Fruit fly (Drosophila melanogaster) whole organism, embryonic: ENCODE results near the gene beat-IIa.

Source experiments
- Aef1 ChIP-seq: fragments of 200-800 bp; sonication (Bioruptor generic); IDR thresholded peaks from 3 replicates; pipeline ENCODE4 v1.3.6; 2022; ENCODE audit warnings: missing biosample characterization, missing genetic modification characterization
- Atf3 ChIP-seq: fragments of 200-800 bp; sonication (Bioruptor generic); optimal IDR thresholded peaks from 3 replicates; lab custom pipeline; 2016; ENCODE audit warnings: missing biosample characterization, missing genetic modification characterization
- Bdp1 ChIP-seq: fragments of 200-800 bp; sonication (Bioruptor generic); optimal IDR thresholded peaks from 3 replicates; lab custom pipeline; 2016; ENCODE audit warnings: missing biosample characterization, missing genetic modification characterization
- CG11504 ChIP-seq: fragments of 200-800 bp; sonication (Bioruptor generic); optimal IDR thresholded peaks from 3 replicates; lab custom pipeline; 2019; ENCODE audit warnings: missing biosample characterization, mild to moderate bottlenecking, missing genetic modification characterization, moderate library complexity
- CG12236 ChIP-seq: fragments of 200-800 bp; sonication (Bioruptor generic); optimal IDR thresholded peaks from 2 replicates; lab custom pipeline; 2016; ENCODE audit warnings: missing biosample characterization, missing genetic modification characterization
- CG1233 ChIP-seq: fragments of 200-800 bp; sonication (Bioruptor generic); optimal IDR thresholded peaks from 4 replicates; lab custom pipeline; 2018; ENCODE audit warnings: missing biosample characterization, mild to moderate bottlenecking, missing genetic modification characterization
- CG12659 ChIP-seq: fragments of 200-800 bp; sonication (Bioruptor generic); optimal IDR thresholded peaks from 3 replicates; lab custom pipeline; 2017; ENCODE audit warnings: mild to moderate bottlenecking, missing biosample characterization, missing genetic modification reagents, missing genetic modification characterization
- CG12769 ChIP-seq: fragments of 200-800 bp; sonication (Bioruptor generic); optimal IDR thresholded peaks from 2 replicates; lab custom pipeline; 2019; ENCODE audit warnings: missing biosample characterization, mild to moderate bottlenecking, missing genetic modification characterization, moderate library complexity
- CG15514 ChIP-seq: fragments of 200-800 bp; sonication (Bioruptor generic); optimal IDR thresholded peaks from 3 replicates; lab custom pipeline; 2017; ENCODE audit warnings: missing biosample characterization, missing genetic modification characterization, mild to moderate bottlenecking, moderate library complexity, missing genetic modification reagents
- CG30431 ChIP-seq: fragments of 200-800 bp; sonication (Bioruptor generic); optimal IDR thresholded peaks from 2 replicates; lab custom pipeline; 2017; ENCODE audit warnings: missing biosample characterization, missing genetic modification characterization
- CG32772 ChIP-seq: fragments of 200-800 bp; sonication (Bioruptor generic); IDR thresholded peaks from 2 replicates; pipeline ENCODE4 v1.3.6; 2022; ENCODE audit warnings: missing biosample characterization, missing genetic modification characterization
- CG4617 ChIP-seq: fragments of 200-800 bp; sonication (Bioruptor generic); optimal IDR thresholded peaks from 3 replicates; lab custom pipeline; 2016; ENCODE audit warnings: missing biosample characterization, missing genetic modification characterization, borderline replicate concordance
- CG4730 ChIP-seq: fragments of 200-800 bp; sonication (Bioruptor generic); IDR thresholded peaks from 2 replicates; pipeline ENCODE4 v1.3.6; 2022; ENCODE audit warnings: missing biosample characterization, missing genetic modification characterization
- CG6654 ChIP-seq: fragments of 200-800 bp; sonication (Bioruptor generic); optimal IDR thresholded peaks from 2 replicates; lab custom pipeline; 2017; ENCODE audit warnings: missing biosample characterization, mild to moderate bottlenecking, missing genetic modification characterization
- CG6683 ChIP-seq: fragments of 200-800 bp; sonication (Bioruptor generic); optimal IDR thresholded peaks from 2 replicates; lab custom pipeline; 2017; ENCODE audit warnings: missing biosample characterization, mild to moderate bottlenecking, missing genetic modification characterization, missing genetic modification reagents
- CG6765 ChIP-seq: fragments of 200-800 bp; sonication (Bioruptor generic); optimal IDR thresholded peaks from 3 replicates; lab custom pipeline; 2017; ENCODE audit warnings: missing biosample characterization, mild to moderate bottlenecking, missing genetic modification characterization
- CG6791 ChIP-seq: fragments of 200-800 bp; sonication (Bioruptor generic); IDR thresholded peaks from 3 replicates; pipeline ENCODE4 v1.3.6; 2022; ENCODE audit warnings: missing biosample characterization, missing genetic modification characterization; ENCODE audit not compliant: partially characterized antibody
- CG8359 ChIP-seq: fragments of 200-800 bp; sonication (Bioruptor generic); optimal IDR thresholded peaks from 2 replicates; lab custom pipeline; 2017; ENCODE audit warnings: missing biosample characterization, mild to moderate bottlenecking, missing genetic modification characterization, borderline replicate concordance
- CG8944 ChIP-seq: fragments of 200-800 bp; sonication (Bioruptor generic); optimal IDR thresholded peaks from 3 replicates; lab custom pipeline; 2016; ENCODE audit warnings: missing biosample characterization, missing genetic modification characterization
- CTCF ChIP-seq: fragments of 200-800 bp; sonication (Bioruptor generic); optimal IDR thresholded peaks from 2 replicates; lab custom pipeline; 2017; ENCODE audit warnings: missing biosample characterization, mild to moderate bottlenecking, missing genetic modification characterization, moderate library complexity
- HLH3B ChIP-seq: fragments of 200-800 bp; sonication (Bioruptor generic); IDR thresholded peaks from 2 replicates; pipeline ENCODE4 v1.3.6; 2022; ENCODE audit warnings: missing biosample characterization, missing genetic modification characterization
- HLHmδ ChIP-seq: fragments of 200-800 bp; sonication (Bioruptor generic); optimal IDR thresholded peaks from 2 replicates; lab custom pipeline; 2018; ENCODE audit warnings: missing biosample characterization, mild to moderate bottlenecking, missing genetic modification characterization, moderate library complexity
- Hmr ChIP-seq: fragments of 200-800 bp; sonication (Bioruptor generic); optimal IDR thresholded peaks from 3 replicates; lab custom pipeline; 2017; ENCODE audit warnings: mild to moderate bottlenecking, missing biosample characterization, missing genetic modification reagents, missing genetic modification characterization
- Hr78 ChIP-seq, 2 experiments: fragments of 200-800 bp in 1 of 2; fragments of >200 bp in 1 of 2; sonication (Bioruptor generic) in 1 of 2; optimal IDR thresholded peaks; 2 replicates each; lab custom pipeline; 2017 to 2019; ENCODE audit warnings: missing biosample characterization in 2 of 2, missing genetic modification characterization in 2 of 2, mild to moderate bottlenecking in 1 of 2, moderate library complexity in 1 of 2
- Hsf ChIP-seq: fragments of 200-800 bp; sonication (Bioruptor generic); optimal IDR thresholded peaks from 3 replicates; lab custom pipeline; 2016; ENCODE audit warnings: missing biosample characterization, missing genetic modification characterization
- Poxn ChIP-seq: fragments of 200-800 bp; sonication (Bioruptor generic); IDR thresholded peaks from 2 replicates; pipeline ENCODE4 v1.3.6; 2022; ENCODE audit warnings: missing biosample characterization, missing genetic modification characterization
- Rfx ChIP-seq: fragments of 200-800 bp; sonication (Bioruptor generic); IDR thresholded peaks from 2 replicates; pipeline ENCODE4 v1.3.6; 2022; ENCODE audit warnings: missing biosample characterization, missing genetic modification characterization
- Six4 ChIP-seq: fragments of 200-800 bp; sonication (Bioruptor generic); optimal IDR thresholded peaks from 2 replicates; lab custom pipeline; 2016; ENCODE audit warnings: missing biosample characterization, missing genetic modification characterization
- Ssrp ChIP-seq: fragments of 200-800 bp; sonication (Bioruptor generic); optimal IDR thresholded peaks from 2 replicates; lab custom pipeline; 2018; ENCODE audit warnings: missing biosample characterization, mild to moderate bottlenecking, missing genetic modification characterization, moderate library complexity
- abd-A ChIP-seq: fragments of 200-800 bp; sonication (Bioruptor generic); optimal IDR thresholded peaks from 3 replicates; lab custom pipeline; 2019; ENCODE audit warnings: missing biosample characterization, mild to moderate bottlenecking, missing genetic modification characterization, moderate library complexity
- amos ChIP-seq: fragments of 200-800 bp; sonication (Bioruptor generic); IDR thresholded peaks from 2 replicates; pipeline ENCODE4 v1.3.6; 2022; ENCODE audit warnings: missing biosample characterization, missing genetic modification characterization; ENCODE audit not compliant: partially characterized antibody
- ash1 ChIP-seq: fragments of 200-800 bp; sonication (Bioruptor generic); optimal IDR thresholded peaks from 2 replicates; lab custom pipeline; 2018; ENCODE audit warnings: missing biosample characterization, mild to moderate bottlenecking, missing genetic modification characterization
- ci ChIP-seq: fragments of 200-800 bp; sonication (Bioruptor generic); IDR thresholded peaks from 3 replicates; pipeline ENCODE4 v1.3.6; 2022; ENCODE audit warnings: missing biosample characterization, missing genetic modification characterization
- croc ChIP-seq: fragments of 200-800 bp; sonication (Bioruptor generic); conservative IDR thresholded peaks from 3 replicates; pipeline ENCODE4 v1.3.6; 2022; ENCODE audit warnings: missing biosample characterization, missing genetic modification characterization
- emc ChIP-seq: fragments of 200-800 bp; sonication (Bioruptor generic); optimal IDR thresholded peaks from 2 replicates; lab custom pipeline; 2016; ENCODE audit warnings: missing biosample characterization, missing genetic modification characterization
- exex ChIP-seq: fragments of 200-800 bp; sonication (Bioruptor generic); optimal IDR thresholded peaks from 4 replicates; lab custom pipeline; 2018; ENCODE audit warnings: missing biosample characterization, mild to moderate bottlenecking, missing genetic modification characterization, moderate library complexity
- gcm ChIP-seq: fragments of 200-800 bp; sonication (Bioruptor generic); optimal IDR thresholded peaks from 2 replicates; lab custom pipeline; 2019; ENCODE audit warnings: missing biosample characterization, mild to moderate bottlenecking, missing genetic modification characterization, moderate library complexity
- gem ChIP-seq: fragments of 200-800 bp; sonication (Bioruptor generic); optimal IDR thresholded peaks from 2 replicates; lab custom pipeline; 2019; ENCODE audit warnings: missing biosample characterization, mild to moderate bottlenecking, missing genetic modification characterization, moderate library complexity
- gfzf ChIP-seq: fragments of 200-800 bp; sonication (Bioruptor generic); optimal IDR thresholded peaks from 2 replicates; lab custom pipeline; 2016; ENCODE audit warnings: missing biosample characterization, mild to moderate bottlenecking, missing genetic modification characterization, moderate library complexity
- gt ChIP-seq: fragments of 200-800 bp; sonication (Bioruptor generic); IDR thresholded peaks from 2 replicates; pipeline ENCODE4 v1.3.6; 2022; ENCODE audit warnings: missing biosample characterization, missing genetic modification characterization
- org-1 ChIP-seq: fragments of 200-800 bp; sonication (Bioruptor generic); optimal IDR thresholded peaks from 2 replicates; lab custom pipeline; 2017; ENCODE audit warnings: missing biosample characterization, missing genetic modification characterization
- ranshi ChIP-seq: fragments of 200-800 bp; sonication (Bioruptor generic); IDR thresholded peaks from 2 replicates; pipeline ENCODE4 v1.3.6; 2022; ENCODE audit warnings: missing biosample characterization, missing genetic modification characterization
- scrt ChIP-seq: fragments of 200-800 bp; sonication (Bioruptor generic); optimal IDR thresholded peaks from 2 replicates; lab custom pipeline; 2018; ENCODE audit warnings: missing biosample characterization, mild to moderate bottlenecking, missing genetic modification characterization, moderate library complexity
- slou ChIP-seq: fragments of 200-800 bp; sonication (Bioruptor generic); optimal IDR thresholded peaks from 3 replicates; lab custom pipeline; 2016; ENCODE audit warnings: missing biosample characterization, missing genetic modification characterization
- slp2 ChIP-seq: fragments of 200-800 bp; sonication (Bioruptor generic); optimal IDR thresholded peaks from 2 replicates; lab custom pipeline; 2016; ENCODE audit warnings: missing biosample characterization, missing genetic modification characterization
- tin ChIP-seq: fragments of 200-800 bp; sonication (Bioruptor generic); optimal IDR thresholded peaks from 3 replicates; lab custom pipeline; 2016; ENCODE audit warnings: missing biosample characterization, missing genetic modification characterization
- ttk ChIP-seq: fragments of 200-800 bp; sonication (Bioruptor generic); IDR thresholded peaks from 2 replicates; pipeline ENCODE4 v2.1.2; 2022; ENCODE audit warnings: missing biosample characterization, missing genetic modification characterization
- unc-4 ChIP-seq: fragments of 200-800 bp; sonication (Bioruptor generic); IDR thresholded peaks from 2 replicates; pipeline ENCODE4 v1.3.6; 2022; ENCODE audit warnings: missing biosample characterization, missing genetic modification characterization; ENCODE audit not compliant: partially characterized antibody
- z ChIP-seq: fragments of 200-800 bp; sonication (Bioruptor generic); IDR thresholded peaks from 3 replicates; pipeline ENCODE4 v1.3.6; 2022; ENCODE audit warnings: missing biosample characterization, missing genetic modification characterization
- zen ChIP-seq: fragments of 200-800 bp; sonication (Bioruptor generic); optimal IDR thresholded peaks from 3 replicates; lab custom pipeline; 2018; ENCODE audit warnings: missing biosample characterization, mild to moderate bottlenecking, missing genetic modification characterization, moderate library complexity

beat-IIa gene

dm6 chr3R:17391313-17391845, 25.5 kb upstream of the beat-IIa start, which contains the start of the genes Brf and sds22 (continued):
- TF ChIP-seq CG4617 (GFP tag; lab: Kevin White, UChicago) (peak; percentile 95), Six4 (GFP tag; lab: Kevin White, UChicago) (peak; percentile 94), CG6791 (GFP tag; lab: Robert Waterston, UW) (0 out of 3 replicates have a peak, but pooled peaks have one; percentile 40), tin (GFP tag; lab: Kevin White, UChicago) (peak; percentile 98), org-1 (GFP tag; lab: Kevin White, UChicago) (peak; percentile 87), CG15514 (GFP tag; lab: Kevin White, UChicago) (peak; percentile 87), amos (GFP tag; lab: Robert Waterston, UW) (peak; percentile 65), ttk (peak; percentile 94), CG8944 (GFP tag; lab: Kevin White, UChicago) (peak; percentile 97), CG1233 (peak; percentile 95), Rfx (GFP tag; lab: Robert Waterston, UW) (peak; percentile 97), CG12236 (GFP tag; lab: Kevin White, UChicago) (peak; percentile 88), abd-A (tag; lab: Kevin White, UChicago) (no peak), CG12659 (GFP tag; lab: Kevin White, UChicago) (peak; percentile 96), Hr78 (GFP tag; optimal IDR thresholded peaks at IDR 0.05; lab: Kevin White, UChicago) (peak in 1 of 2 experiments; percentile 77), zen (peak; percentile 96), scrt (GFP tag; lab: Kevin White, UChicago) (peak; percentile 91), HLH3B (GFP tag; lab: Robert Waterston, UW) (peak; percentile 94), gem (tag; lab: Kevin White, UChicago) (peak; percentile 98), Hmr (GFP tag; lab: Kevin White, UChicago) (peak; percentile 94), HLHmδ (GFP tag; lab: Kevin White, UChicago) (no peak), Hsf (GFP tag; lab: Kevin White, UChicago) (peak; percentile 98), Aef1 (GFP tag; lab: Robert Waterston, UW) (peak; percentile 94), unc-4 (GFP tag; lab: Robert Waterston, UW) (peak; percentile 79), CG30431 (GFP tag; lab: Kevin White, UChicago) (peak; percentile 91), CG6683 (GFP tag; lab: Kevin White, UChicago) (peak; percentile 82), z (GFP tag; lab: Robert Waterston, UW) (peak; percentile 41; the same call in 1 of the 3 replicates), gt (GFP tag; lab: Robert Waterston, UW) (peak; percentile 85), gfzf (GFP tag; lab: Kevin White, UChicago) (peak; percentile 34), Bdp1 (GFP tag; lab: Kevin White, UChicago) (peak; percentile 90), ash1 (GFP tag; lab: Kevin White, UChicago) (peak; percentile 15), gcm (GFP tag; lab: Kevin White, UChicago) (peak; percentile 90), CTCF (GFP tag; lab: Kevin White, UChicago) (peak; percentile 46), Atf3 (GFP tag; lab: Kevin White, UChicago) (peak; percentile 94), slou (peak; percentile 96), CG32772 (GFP tag; lab: Robert Waterston, UW) (peak; percentile 93), Ssrp (tag; lab: Kevin White, UChicago) (peak; percentile 96), CG4730 (peak; percentile 90), slp2 (GFP tag; lab: Kevin White, UChicago) (peak; percentile 93), CG6765 (GFP tag; lab: Kevin White, UChicago) (peak; percentile 82), Poxn (peak; percentile 82), CG11504 (peak; percentile 94), CG8359 (GFP tag; lab: Kevin White, UChicago) (peak; percentile 80), ci (GFP tag; lab: Robert Waterston, UW) (peak; percentile 88), exex (tag; lab: Kevin White, UChicago) (peak; percentile 84), ranshi (GFP tag; lab: Robert Waterston, UW) (peak; percentile 95), CG12769 (tag; lab: Kevin White, UChicago) (peak; percentile 95), CG6654 (GFP tag; lab: Kevin White, UChicago) (peak; percentile 81), croc (GFP tag; lab: Robert Waterston, UW) (peak; percentile 93), emc (peak; percentile 91)
